Worm (Caenorhabditis elegans): ENCODE data around the gene W06H8.2.
A peak's percentile ranks its signal among the peaks of the same experiment; 100 is the strongest.

DNA sequence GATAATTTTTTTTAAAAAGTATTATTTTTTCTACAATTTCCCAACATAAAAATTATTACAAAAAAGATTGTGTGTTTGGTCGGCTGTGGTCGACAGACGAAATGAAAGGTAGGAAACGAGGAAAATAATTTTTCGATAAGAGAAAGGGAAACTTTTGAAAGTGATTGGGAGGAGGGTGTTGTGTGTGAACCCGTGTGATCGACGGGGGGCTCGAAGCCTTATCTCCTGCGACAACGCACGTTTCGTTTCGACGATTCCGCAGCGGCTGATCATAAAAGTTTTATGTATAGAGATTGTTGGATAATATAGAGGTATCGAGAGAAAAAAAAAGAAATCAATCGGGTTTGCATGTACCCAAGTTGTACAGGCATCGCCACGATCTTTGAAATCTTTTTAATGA, 36.7 kb downstream of the W06H8.2 start:
- peak; percentile 91 for TF ChIP-seq elt-2 (tag; optimal IDR thresholded peaks at IDR 0.05)
- no peak for TF ChIP-seq ceh-82 (tag; optimal IDR thresholded peaks at IDR 0.05)
- TF ChIP-seq nhr-25 (tag; optimal IDR thresholded peaks at IDR 0.05): no peak
- no peak for TF ChIP-seq nhr-11 (tag; optimal IDR thresholded peaks at IDR 0.05)
- no peak for TF ChIP-seq pha-4 (tag; optimal IDR thresholded peaks at IDR 0.05)
- no peak for TF ChIP-seq fos-1 (tag; optimal IDR thresholded peaks at IDR 0.05)
- peak; percentile 50 for TF ChIP-seq jun-1 (tag; optimal IDR thresholded peaks at IDR 0.05)
- TF ChIP-seq unc-62 (GFP tag; optimal IDR thresholded peaks at IDR 0.05): no peak
- TF ChIP-seq daf-12 (tag; optimal IDR thresholded peaks at IDR 0.05): no peak
- TF ChIP-seq ama-1 (optimal IDR thresholded peaks at IDR 0.05): no peak
- TF ChIP-seq nhr-237 (tag; optimal IDR thresholded peaks at IDR 0.05): no peak
